Fruit fly (Drosophila melanogaster) whole organism, prepupa: ENCODE data around the gene CG4287.

Experiments
- Blimp-1 ChIP-seq: fragments of 200-800 bp; sonication (Bioruptor generic); optimal IDR thresholded peaks from 3 replicates; lab custom pipeline; 2017; ENCODE audit warnings: missing biosample characterization, missing genetic modification characterization, mild to moderate bottlenecking, moderate library complexity, missing genetic modification reagents
- CG10669 ChIP-seq: fragments of 200-800 bp; sonication (Bioruptor generic); optimal IDR thresholded peaks from 3 replicates; lab custom pipeline; 2018; ENCODE audit warnings: missing biosample characterization, mild to moderate bottlenecking, missing genetic modification characterization, moderate library complexity
- CG11762 ChIP-seq: fragments of 200-800 bp; sonication (Bioruptor generic); optimal IDR thresholded peaks from 3 replicates; lab custom pipeline; 2016; ENCODE audit warnings: missing biosample characterization, missing genetic modification characterization; ENCODE audit not compliant: insufficient read depth
- CG15336 ChIP-seq: fragments of 200-800 bp; sonication (Bioruptor generic); IDR thresholded peaks from 2 replicates; pipeline ENCODE4 v1.3.6; 2022; ENCODE audit warnings: missing biosample characterization, missing genetic modification characterization
- CG1621 ChIP-seq: fragments of 200-800 bp; sonication (Bioruptor generic); optimal IDR thresholded peaks from 3 replicates; lab custom pipeline; 2018; ENCODE audit warnings: missing biosample characterization, mild to moderate bottlenecking, missing genetic modification characterization
- CG3032 ChIP-seq: fragments of 200-800 bp; optimal IDR thresholded peaks from 2 replicates; lab custom pipeline; 2019; ENCODE audit warnings: missing biosample characterization, mild to moderate bottlenecking, missing genetic modification characterization, moderate library complexity
- CG32006 ChIP-seq: fragments of 200-800 bp; sonication (Bioruptor generic); optimal IDR thresholded peaks from 3 replicates; lab custom pipeline; 2017; ENCODE audit warnings: missing biosample characterization, mild to moderate bottlenecking, missing genetic modification characterization
- CG3919 ChIP-seq: fragments of 200-800 bp; sonication (Bioruptor generic); optimal IDR thresholded peaks from 3 replicates; lab custom pipeline; 2016; ENCODE audit warnings: missing biosample characterization, missing genetic modification characterization
- CG6163 ChIP-seq: fragments of 200-800 bp; sonication (Bioruptor generic); IDR thresholded peaks from 3 replicates; pipeline ENCODE4 v1.3.6; 2022; ENCODE audit warnings: missing biosample characterization, missing genetic modification characterization
- CG6792 ChIP-seq: fragments of 200-800 bp; sonication (Bioruptor generic); optimal IDR thresholded peaks from 3 replicates; lab custom pipeline; 2016; ENCODE audit warnings: missing biosample characterization, missing genetic modification characterization
- CG6808 ChIP-seq: fragments of 200-800 bp; sonication (Bioruptor generic); optimal IDR thresholded peaks from 3 replicates; lab custom pipeline; 2017; ENCODE audit warnings: missing biosample characterization, missing genetic modification characterization, mild to moderate bottlenecking, moderate library complexity, missing genetic modification reagents
- CG6854 ChIP-seq: fragments of 200-800 bp; sonication (Bioruptor generic); optimal IDR thresholded peaks from 2 replicates; lab custom pipeline; 2017; ENCODE audit warnings: missing biosample characterization, mild to moderate bottlenecking, missing genetic modification characterization
- CG7368 ChIP-seq: fragments of 200-800 bp; sonication (Bioruptor generic); optimal IDR thresholded peaks from 3 replicates; lab custom pipeline; 2016; ENCODE audit warnings: missing biosample characterization, missing genetic modification characterization
- CG8119 ChIP-seq: fragments of 200-800 bp; sonication (Bioruptor generic); IDR thresholded peaks from 3 replicates; pipeline ENCODE4 v1.3.6; 2022; ENCODE audit warnings: missing biosample characterization, missing genetic modification characterization
- CG8319 ChIP-seq: fragments of 200-800 bp; sonication (Bioruptor generic); optimal IDR thresholded peaks from 3 replicates; lab custom pipeline; 2016; ENCODE audit warnings: missing biosample characterization, missing genetic modification characterization
- CG9139 ChIP-seq: fragments of 200-800 bp; sonication (Bioruptor generic); optimal IDR thresholded peaks from 3 replicates; lab custom pipeline; 2017; ENCODE audit warnings: missing biosample characterization, mild to moderate bottlenecking, missing genetic modification characterization
- Eip75B ChIP-seq: fragments of 200-800 bp; sonication (Bioruptor generic); optimal IDR thresholded peaks from 3 replicates; lab custom pipeline; 2016; ENCODE audit warnings: missing biosample characterization, missing genetic modification characterization
- Eip78C ChIP-seq: fragments of 200-800 bp; sonication (Bioruptor generic); peaks from one replicate; lab custom pipeline; 2016; ENCODE audit warnings: missing biosample characterization, missing genetic modification characterization
- Eip93F ChIP-seq: fragments of 200-800 bp; sonication (Bioruptor generic); optimal IDR thresholded peaks from 2 replicates; lab custom pipeline; 2016; ENCODE audit warnings: missing biosample characterization, mild to moderate bottlenecking, missing genetic modification characterization
- Ets21C ChIP-seq: fragments of 200-800 bp; sonication (Bioruptor generic); optimal IDR thresholded peaks from 3 replicates; lab custom pipeline; 2016; ENCODE audit warnings: missing biosample characterization, missing genetic modification characterization
- Ets96B ChIP-seq: fragments of 200-800 bp; optimal IDR thresholded peaks from 2 replicates; lab custom pipeline; 2019; ENCODE audit warnings: missing biosample characterization, mild to moderate bottlenecking, missing genetic modification characterization, moderate library complexity
- Hr39 ChIP-seq: fragments of 200-800 bp; sonication (Bioruptor generic); optimal IDR thresholded peaks from 2 replicates; lab custom pipeline; 2016; ENCODE audit warnings: missing biosample characterization, missing genetic modification characterization
- OdsH ChIP-seq: fragments of 200-800 bp; sonication (Bioruptor generic); optimal IDR thresholded peaks from 3 replicates; lab custom pipeline; 2016; ENCODE audit warnings: missing biosample characterization, missing genetic modification characterization
- Sox102F ChIP-seq: fragments of 200-800 bp; sonication (Bioruptor generic); optimal IDR thresholded peaks from 2 replicates; lab custom pipeline; 2016; ENCODE audit warnings: missing biosample characterization, mild to moderate bottlenecking, missing genetic modification characterization
- Sox14 ChIP-seq: fragments of 200-800 bp; sonication (Bioruptor generic); optimal IDR thresholded peaks from 3 replicates; lab custom pipeline; 2016; ENCODE audit warnings: missing biosample characterization, missing genetic modification characterization
- Sox15 ChIP-seq: fragments of 200-800 bp; sonication (Bioruptor generic); optimal IDR thresholded peaks from 3 replicates; lab custom pipeline; 2016; ENCODE audit warnings: missing biosample characterization, missing genetic modification characterization
- achi ChIP-seq: fragments of 200-800 bp; sonication (Bioruptor generic); optimal IDR thresholded peaks from 3 replicates; lab custom pipeline; 2016; ENCODE audit warnings: missing biosample characterization, missing genetic modification characterization
- acj6 ChIP-seq: fragments of 200-800 bp; sonication (Bioruptor generic); optimal IDR thresholded peaks from 3 replicates; lab custom pipeline; 2016; ENCODE audit warnings: missing biosample characterization, missing genetic modification characterization
- dac ChIP-seq: fragments of 200-800 bp; sonication (Bioruptor generic); optimal IDR thresholded peaks from 2 replicates; lab custom pipeline; 2017; ENCODE audit warnings: missing biosample characterization, mild to moderate bottlenecking, missing genetic modification characterization
- dsx ChIP-seq: fragments of 200-800 bp; optimal IDR thresholded peaks from 3 replicates; lab custom pipeline; 2019; ENCODE audit warnings: missing biosample characterization, mild to moderate bottlenecking, missing genetic modification characterization, moderate library complexity; ENCODE audit not compliant: poor library complexity, severe bottlenecking
- eg ChIP-seq: fragments of 200-800 bp; sonication (Bioruptor generic); IDR thresholded peaks from 3 replicates; pipeline ENCODE4 v1.3.6; 2022; ENCODE audit warnings: missing biosample characterization, missing genetic modification characterization
- esn ChIP-seq: fragments of 200-800 bp; sonication (Bioruptor generic); optimal IDR thresholded peaks from 2 replicates; lab custom pipeline; 2016; ENCODE audit warnings: missing biosample characterization, mild to moderate bottlenecking, missing genetic modification characterization, moderate library complexity
- fd59A ChIP-seq: fragments of 200-800 bp; sonication (Bioruptor generic); optimal IDR thresholded peaks from 2 replicates; lab custom pipeline; 2017; ENCODE audit warnings: missing biosample characterization, mild to moderate bottlenecking, missing genetic modification characterization, missing genetic modification reagents
- fd85E ChIP-seq: fragments of 200-800 bp; sonication (Bioruptor generic); optimal IDR thresholded peaks from 3 replicates; lab custom pipeline; 2016; ENCODE audit warnings: missing biosample characterization, missing genetic modification characterization
- fkh ChIP-seq: fragments of 200-800 bp; sonication (Bioruptor generic); optimal IDR thresholded peaks from 3 replicates; lab custom pipeline; 2017; ENCODE audit warnings: missing biosample characterization, mild to moderate bottlenecking, missing genetic modification characterization, moderate library complexity
- lz ChIP-seq: fragments of 200-800 bp; sonication (Bioruptor generic); optimal IDR thresholded peaks from 3 replicates; lab custom pipeline; 2016; ENCODE audit warnings: missing biosample characterization, missing genetic modification characterization
- net ChIP-seq: fragments of 200-800 bp; sonication (Bioruptor generic); optimal IDR thresholded peaks from 3 replicates; lab custom pipeline; 2016; ENCODE audit warnings: missing biosample characterization, missing genetic modification characterization
- pdm3 ChIP-seq: fragments of 200-800 bp; sonication (Bioruptor generic); optimal IDR thresholded peaks from 3 replicates; lab custom pipeline; 2016; ENCODE audit warnings: missing biosample characterization, missing genetic modification characterization
- salr ChIP-seq, 2 experiments: fragments of 200-800 bp; sonication (Bioruptor generic); optimal IDR thresholded peaks; 3 replicates each; lab custom pipeline; 2016 to 2018; ENCODE audit warnings: missing biosample characterization in 2 of 2, missing genetic modification characterization in 2 of 2, mild to moderate bottlenecking in 1 of 2
- spab ChIP-seq: fragments of 200-800 bp; sonication (Bioruptor generic); optimal IDR thresholded peaks from 2 replicates; lab custom pipeline; 2017; ENCODE audit warnings: missing biosample characterization, mild to moderate bottlenecking, missing genetic modification characterization, missing genetic modification reagents
- ss ChIP-seq, 2 experiments: fragments of 200-800 bp; sonication (Bioruptor generic); optimal IDR thresholded peaks; 2 replicates in 1 of 2; 3 replicates in 1 of 2; lab custom pipeline; 2017 to 2018; ENCODE audit warnings: mild to moderate bottlenecking in 2 of 2, missing biosample characterization in 2 of 2, missing genetic modification characterization in 2 of 2, moderate library complexity in 1 of 2
- topi ChIP-seq: fragments of 200-800 bp; sonication (Bioruptor generic); optimal IDR thresholded peaks from 3 replicates; lab custom pipeline; 2016; ENCODE audit warnings: missing biosample characterization, missing genetic modification characterization
- vri ChIP-seq: fragments of 200-800 bp; sonication (Bioruptor generic); optimal IDR thresholded peaks from 3 replicates; lab custom pipeline; 2016; ENCODE audit warnings: missing biosample characterization, mild to moderate bottlenecking, missing genetic modification characterization

The CG4287 gene

dm6 chr3R:15972979-15973486, 9.4 kb upstream of the CG4287 start, which contains the start of gene Hel89B (continued):
- TF ChIP-seq Ets96B (tag; lab: Kevin White, UChicago) (no peak), fd85E (GFP tag; lab: Kevin White, UChicago) (no peak), Sox15 (GFP tag; lab: Kevin White, UChicago) (peak; percentile 49), CG6808 (no peak), Blimp-1 (no peak), Ets21C (GFP tag; lab: Kevin White, UChicago) (peak; percentile 61), pdm3 (GFP tag; lab: Kevin White, UChicago) (peak; percentile 66)

dm6 chr3R:15972298-15972978, 8.8 kb upstream of the CG4287 start, which contains the start of gene mor:
Gene mor (minus strand): TSS chr3R:15972913.
- no peak for TF ChIP-seq salr (GFP tag; optimal IDR thresholded peaks at IDR 0.05; lab: Kevin White, UChicago)
- peak; percentile 21 for TF ChIP-seq Eip78C (GFP tag; lab: Kevin White, UChicago)
- no peak for TF ChIP-seq CG10669 (GFP tag; lab: Kevin White, UChicago)
- TF ChIP-seq net (GFP tag; lab: Kevin White, UChicago): no peak
- TF ChIP-seq CG6854 (GFP tag; lab: Kevin White, UChicago): peak; percentile 12
- TF ChIP-seq Sox14 (GFP tag; lab: Kevin White, UChicago): no peak
- TF ChIP-seq CG6808: peak; percentile 10
- TF ChIP-seq ss (GFP tag; optimal IDR thresholded peaks at IDR 0.05; lab: Kevin White, UChicago): peak; percentile 13 to 45
- TF ChIP-seq CG32006 (GFP tag; lab: Kevin White, UChicago): no peak
- no peak for TF ChIP-seq dsx (GFP tag; lab: Kevin White, UChicago)
- TF ChIP-seq CG1621 (tag; lab: Kevin White, UChicago): peak; percentile 15
- no peak for TF ChIP-seq Sox15 (GFP tag; lab: Kevin White, UChicago)

dm6 chr3R:15965169-15965568, 1.5 kb upstream of the CG4287 start, which contains the start of the genes CG32856 and Rbf2:
Gene CG32856 (minus strand): TSS chr3R:15965351.
Gene Rbf2 (plus strand): TSS chr3R:15965446.
- peak; percentile 50 for TF ChIP-seq CG9139
- TF ChIP-seq Ets96B (tag; lab: Kevin White, UChicago): peak; percentile 89
- TF ChIP-seq CG15336 (GFP tag; lab: Robert Waterston, UW): peak; percentile 90
- TF ChIP-seq Hr39 (GFP tag; lab: Kevin White, UChicago): peak; percentile 93
- peak; percentile 77 for TF ChIP-seq CG3032 (tag; lab: Kevin White, UChicago)
- TF ChIP-seq Ets21C (GFP tag; lab: Kevin White, UChicago): peak; percentile 90
- no peak for TF ChIP-seq CG6808
- TF ChIP-seq Sox102F (GFP tag; lab: Kevin White, UChicago): peak; percentile 85
- peak; percentile 62 for TF ChIP-seq CG8319 (GFP tag; lab: Kevin White, UChicago)
- TF ChIP-seq dsx (GFP tag; lab: Kevin White, UChicago): peak; percentile 91
- TF ChIP-seq topi (GFP tag; lab: Kevin White, UChicago): peak; percentile 79
- no peak; the same call in 2 of the 3 replicates for TF ChIP-seq CG6163 (GFP tag; lab: Robert Waterston, UW)
- no peak for TF ChIP-seq CG7368 (GFP tag; lab: Kevin White, UChicago)
- TF ChIP-seq esn (GFP tag; lab: Kevin White, UChicago): peak; percentile 94
- peak; percentile 78 for TF ChIP-seq Eip75B (GFP tag; lab: Kevin White, UChicago)
- peak; percentile 93 for TF ChIP-seq acj6 (GFP tag; lab: Kevin White, UChicago)
- no peak for TF ChIP-seq salr (GFP tag; optimal IDR thresholded peaks at IDR 0.05; lab: Kevin White, UChicago)
- no peak for TF ChIP-seq CG6854 (GFP tag; lab: Kevin White, UChicago)
- TF ChIP-seq lz (GFP tag; lab: Kevin White, UChicago): peak; percentile 95
- TF ChIP-seq net (GFP tag; lab: Kevin White, UChicago): peak; percentile 87
- TF ChIP-seq CG8119 (GFP tag; lab: Robert Waterston, UW): peak; percentile 89
- TF ChIP-seq fkh (GFP tag; lab: Kevin White, UChicago): no peak
- TF ChIP-seq spab (GFP tag; lab: Kevin White, UChicago): peak; percentile 61
- TF ChIP-seq vri: no peak
- TF ChIP-seq dac (GFP tag; lab: Kevin White, UChicago): peak; percentile 65
- TF ChIP-seq eg (GFP tag; lab: Robert Waterston, UW): no peak; the same call in 2 of the 3 replicates
- TF ChIP-seq fd59A (GFP tag; lab: Kevin White, UChicago): peak; percentile 74
- TF ChIP-seq OdsH (GFP tag; lab: Kevin White, UChicago): peak; percentile 93
- TF ChIP-seq achi (GFP tag; lab: Kevin White, UChicago): peak; percentile 88
- no peak for TF ChIP-seq CG10669 (GFP tag; lab: Kevin White, UChicago)
- peak; percentile 97 for TF ChIP-seq Eip78C (GFP tag; lab: Kevin White, UChicago)
- TF ChIP-seq CG3919 (GFP tag; lab: Kevin White, UChicago): no peak
- no peak for TF ChIP-seq fd85E (GFP tag; lab: Kevin White, UChicago)
- TF ChIP-seq CG11762 (GFP tag; lab: Kevin White, UChicago): no peak
- no peak for TF ChIP-seq Eip93F (GFP tag; lab: Kevin White, UChicago)
- TF ChIP-seq ss (GFP tag; optimal IDR thresholded peaks at IDR 0.05; lab: Kevin White, UChicago): peak in 1 of 2 experiments; percentile 76
- TF ChIP-seq CG6792: peak; percentile 84
